Worm (Caenorhabditis elegans): ENCODE measurements around the gene str-246.

str-246 gene

ce11 chrIII:11115956-11116355, 38.5 kb downstream of the str-246 start:
- TF ChIP-seq ztf-11 (tag; optimal IDR thresholded peaks at IDR 0.05) (no peak), M03D4.4 (tag; optimal IDR thresholded peaks at IDR 0.05) (no peak), ces-1 (GFP tag; optimal IDR thresholded peaks at IDR 0.05) (no peak), lsy-2 (tag; optimal IDR thresholded peaks at IDR 0.05) (no peak), snpc-4 (tag; optimal IDR thresholded peaks at IDR 0.05) (no peak), nhr-12 (tag; optimal IDR thresholded peaks at IDR 0.05) (no peak), mep-1 (tag; optimal IDR thresholded peaks at IDR 0.05) (no peak), unc-39 (tag; optimal IDR thresholded peaks at IDR 0.05) (no peak), ceh-83 (GFP tag; optimal IDR thresholded peaks at IDR 0.05) (no peak), bed-3 (GFP tag; optimal IDR thresholded peaks at IDR 0.05) (no peak), lin-13 (tag; optimal IDR thresholded peaks at IDR 0.05) (no peak), elt-3 (tag; optimal IDR thresholded peaks at IDR 0.05) (no peak)

ce11 chrIII:11119176-11119853, 41.8 kb downstream of the str-246 start, which contains the start of the genes sup-35 and Y48A6C.4:
Gene sup-35, minus strand, starts transcription at chrIII:11119226.
Gene Y48A6C.4, plus strand, starts transcription at chrIII:11119803.
- TF ChIP-seq nhr-2 (tag; optimal IDR thresholded peaks at IDR 0.05) (no peak), nhr-76 (tag; optimal IDR thresholded peaks at IDR 0.05) (no peak), unc-120 (tag; optimal IDR thresholded peaks at IDR 0.05; ENCODE audit: poor library complexity, severe bottlenecking) (peak; percentile 59), lin-13 (tag; optimal IDR thresholded peaks at IDR 0.05) (peak; percentile 46), elt-3 (tag; optimal IDR thresholded peaks at IDR 0.05) (peak; percentile 12), elt-1 (tag; optimal IDR thresholded peaks at IDR 0.05; ENCODE audit: borderline replicate concordance, insufficient read depth) (no peak), tbx-8 (GFP tag; optimal IDR thresholded peaks at IDR 0.05) (peak; percentile 35), pha-4 (tag; optimal IDR thresholded peaks at IDR 0.05) (no peak), nhr-28 (tag; optimal IDR thresholded peaks at IDR 0.05) (no peak), unc-39 (tag; optimal IDR thresholded peaks at IDR 0.05) (no peak), nhr-12 (tag; optimal IDR thresholded peaks at IDR 0.05) (no peak), ces-1 (GFP tag; optimal IDR thresholded peaks at IDR 0.05) (peak; percentile 90), sem-2 (GFP tag; optimal IDR thresholded peaks at IDR 0.05) (no peak), ham-2 (GFP tag; optimal IDR thresholded peaks at IDR 0.05) (no peak), drap-1 (GFP tag; optimal IDR thresholded peaks at IDR 0.05) (peak; percentile 40), flh-1 (GFP tag; optimal IDR thresholded peaks at IDR 0.05) (no peak), bed-3 (GFP tag; optimal IDR thresholded peaks at IDR 0.05) (peak; percentile 39), lsy-2 (tag; optimal IDR thresholded peaks at IDR 0.05) (peak; percentile 38), nhr-237 (tag; optimal IDR thresholded peaks at IDR 0.05) (peak; percentile 87), sptf-1 (tag; optimal IDR thresholded peaks at IDR 0.05) (peak; percentile 75), ztf-11 (tag; optimal IDR thresholded peaks at IDR 0.05) (no peak), ceh-83 (GFP tag; optimal IDR thresholded peaks at IDR 0.05) (peak; percentile 60), blmp-1 (tag; optimal IDR thresholded peaks at IDR 0.05) (no peak), mep-1 (tag; optimal IDR thresholded peaks at IDR 0.05) (peak; percentile 89), lin-32 (GFP tag; optimal IDR thresholded peaks at IDR 0.05) (peak; percentile 29), ceh-43 (GFP tag; optimal IDR thresholded peaks at IDR 0.05) (peak; percentile 40), mls-2 (tag; optimal IDR thresholded peaks at IDR 0.05) (peak; percentile 66), snpc-4 (tag; optimal IDR thresholded peaks at IDR 0.05) (no peak), zip-8 (tag; optimal IDR thresholded peaks at IDR 0.05) (no peak), unc-62 (GFP tag; optimal IDR thresholded peaks at IDR 0.05) (no peak), hlh-1 (tag; optimal IDR thresholded peaks at IDR 0.05) (peak; percentile 11), cnd-1 (tag; optimal IDR thresholded peaks at IDR 0.05) (peak; percentile 26), M03D4.4 (tag; optimal IDR thresholded peaks at IDR 0.05) (no peak), ceh-39 (tag; optimal IDR thresholded peaks at IDR 0.05) (peak; percentile 82), mab-5 (tag; optimal IDR thresholded peaks at IDR 0.05) (no peak)

- TF ChIP-seq hlh-1 (tag; optimal IDR thresholded peaks at IDR 0.05) (no peak), snpc-4 (tag; optimal IDR thresholded peaks at IDR 0.05) (no peak), mep-1 (tag; optimal IDR thresholded peaks at IDR 0.05) (no peak), lin-13 (tag; optimal IDR thresholded peaks at IDR 0.05) (no peak), ces-1 (GFP tag; optimal IDR thresholded peaks at IDR 0.05) (no peak)
Observed at ce11 chrIII:11123844-11124243, 46.3 kb downstream of the str-246 start.
